Fruit fly (Drosophila melanogaster) whole organism, embryonic: ENCODE results near the gene CG33784.

ENCODE experiments used
- Ada2b ChIP-seq: fragments of 200-800 bp; sonication (Bioruptor generic); IDR thresholded peaks from 2 replicates; pipeline ENCODE4 v1.3.6; 2022; ENCODE audit warnings: missing biosample characterization, missing genetic modification characterization
- C15 ChIP-seq: fragments of 200-800 bp; sonication (Bioruptor generic); IDR thresholded peaks from 3 replicates; pipeline ENCODE4 v1.3.6; 2022; ENCODE audit warnings: missing biosample characterization, missing genetic modification characterization
- CG10431 ChIP-seq: fragments of 200-800 bp; sonication (Bioruptor generic); optimal IDR thresholded peaks from 3 replicates; lab custom pipeline; 2018; ENCODE audit warnings: missing biosample characterization, mild to moderate bottlenecking, missing genetic modification characterization
- CG10979 ChIP-seq: fragments of 200-800 bp; sonication (Bioruptor generic); optimal IDR thresholded peaks from 2 replicates; lab custom pipeline; 2018; ENCODE audit warnings: missing biosample characterization, mild to moderate bottlenecking, missing genetic modification characterization, moderate library complexity
- CG11696 ChIP-seq: fragments of 200-800 bp; sonication (Bioruptor generic); IDR thresholded peaks from 2 replicates; pipeline ENCODE4 v1.3.6; 2022; ENCODE audit warnings: missing biosample characterization, missing genetic modification characterization
- CG13123 ChIP-seq: fragments of 200-800 bp; sonication (Bioruptor generic); optimal IDR thresholded peaks from 2 replicates; lab custom pipeline; 2016; ENCODE audit warnings: missing biosample characterization, missing genetic modification characterization
- CG13624 ChIP-seq: fragments of 200-800 bp; sonication (Bioruptor generic); optimal IDR thresholded peaks from 2 replicates; lab custom pipeline; 2016; ENCODE audit warnings: missing biosample characterization, missing genetic modification characterization
- CG15514 ChIP-seq: fragments of 200-800 bp; sonication (Bioruptor generic); optimal IDR thresholded peaks from 3 replicates; lab custom pipeline; 2017; ENCODE audit warnings: missing biosample characterization, missing genetic modification characterization, mild to moderate bottlenecking, moderate library complexity, missing genetic modification reagents
- CG1603 ChIP-seq: fragments of 200-800 bp; sonication (Bioruptor generic); optimal IDR thresholded peaks from 2 replicates; lab custom pipeline; 2019; ENCODE audit warnings: missing biosample characterization, mild to moderate bottlenecking, missing genetic modification characterization, moderate library complexity
- CG17802 ChIP-seq: fragments of 200-800 bp; sonication (Bioruptor generic); optimal IDR thresholded peaks from 2 replicates; lab custom pipeline; 2018; ENCODE audit warnings: missing biosample characterization, mild to moderate bottlenecking, missing genetic modification characterization, moderate library complexity
- CG17912 ChIP-seq: fragments of 200-800 bp; sonication (Bioruptor generic); optimal IDR thresholded peaks from 2 replicates; lab custom pipeline; 2018; ENCODE audit warnings: missing biosample characterization, mild to moderate bottlenecking, missing genetic modification characterization
- CG18599 ChIP-seq: fragments of 200-800 bp; sonication (Bioruptor generic); optimal IDR thresholded peaks from 3 replicates; lab custom pipeline; 2017; ENCODE audit warnings: missing biosample characterization, missing genetic modification characterization, mild to moderate bottlenecking, moderate library complexity, missing genetic modification reagents
- CG18619 ChIP-seq: fragments of 200-800 bp; sonication (Bioruptor generic); optimal IDR thresholded peaks from 3 replicates; lab custom pipeline; 2017; ENCODE audit warnings: missing biosample characterization, mild to moderate bottlenecking, missing genetic modification characterization
- CG4360 ChIP-seq: fragments of 200-800 bp; sonication (Bioruptor generic); IDR thresholded peaks from 2 replicates; pipeline ENCODE4 v1.3.6; 2022; ENCODE audit warnings: missing biosample characterization, missing genetic modification characterization
- CG6254 ChIP-seq: fragments of 200-800 bp; sonication (Bioruptor generic); optimal IDR thresholded peaks from 3 replicates; lab custom pipeline; 2017; ENCODE audit warnings: mild to moderate bottlenecking, missing biosample characterization, missing genetic modification reagents, missing genetic modification characterization
- CG6683 ChIP-seq: fragments of 200-800 bp; sonication (Bioruptor generic); optimal IDR thresholded peaks from 2 replicates; lab custom pipeline; 2017; ENCODE audit warnings: missing biosample characterization, mild to moderate bottlenecking, missing genetic modification characterization, missing genetic modification reagents
- CG8089 ChIP-seq: fragments of 200-800 bp; sonication (Bioruptor generic); optimal IDR thresholded peaks from 3 replicates; lab custom pipeline; 2016; ENCODE audit warnings: missing biosample characterization, missing genetic modification characterization
- CG8478 ChIP-seq: fragments of >200 bp; optimal IDR thresholded peaks from 2 replicates; lab custom pipeline; 2018
- CG8924 ChIP-seq: fragments of 200-800 bp; optimal IDR thresholded peaks from 3 replicates; lab custom pipeline; 2019; ENCODE audit warnings: missing biosample characterization, mild to moderate bottlenecking, missing genetic modification characterization, moderate library complexity
- Dbx ChIP-seq: fragments of 200-800 bp; sonication (Bioruptor generic); IDR thresholded peaks from 3 replicates; pipeline ENCODE4 v1.3.6; 2022; ENCODE audit warnings: missing biosample characterization, missing genetic modification characterization
- Dfd ChIP-seq, 2 experiments: fragments of >200 bp; optimal IDR thresholded peaks; 2 replicates each; lab custom pipeline; 2017; ENCODE audit warnings: missing biosample characterization in 2 of 2, missing genetic modification characterization in 2 of 2
- Doc2 ChIP-seq: fragments of 200-800 bp; sonication (Bioruptor generic); IDR thresholded peaks from 2 replicates; pipeline ENCODE4 v1.3.6; 2022; ENCODE audit warnings: missing biosample characterization, missing genetic modification characterization
- Doc3 ChIP-seq: fragments of 200-800 bp; sonication (Bioruptor generic); IDR thresholded peaks from 3 replicates; pipeline ENCODE4 v1.3.6; 2022; ENCODE audit warnings: missing biosample characterization, missing genetic modification characterization; ENCODE audit not compliant: partially characterized antibody
- HLHmδ ChIP-seq: fragments of 200-800 bp; sonication (Bioruptor generic); optimal IDR thresholded peaks from 2 replicates; lab custom pipeline; 2018; ENCODE audit warnings: missing biosample characterization, mild to moderate bottlenecking, missing genetic modification characterization, moderate library complexity
- Hand ChIP-seq: fragments of 200-800 bp; sonication (Bioruptor generic); optimal IDR thresholded peaks from 2 replicates; lab custom pipeline; 2017; ENCODE audit warnings: mild to moderate bottlenecking, missing biosample characterization, missing genetic modification reagents, missing genetic modification characterization
- HmgZ ChIP-seq: fragments of 200-800 bp; sonication (Bioruptor generic); optimal IDR thresholded peaks from 2 replicates; lab custom pipeline; 2018; ENCODE audit warnings: missing biosample characterization, mild to moderate bottlenecking, missing genetic modification characterization
- Hmx ChIP-seq: fragments of 200-800 bp; sonication (Bioruptor generic); optimal IDR thresholded peaks from 2 replicates; lab custom pipeline; 2016; ENCODE audit warnings: missing biosample characterization, missing genetic modification characterization
- Hr3 ChIP-seq: fragments of 200-800 bp; sonication (Bioruptor generic); optimal IDR thresholded peaks from 3 replicates; lab custom pipeline; 2016; ENCODE audit warnings: missing biosample characterization, missing genetic modification characterization
- Mrtf ChIP-seq: fragments of 200-800 bp; sonication (Bioruptor generic); IDR thresholded peaks from 3 replicates; pipeline ENCODE4 v1.3.6; 2022; ENCODE audit warnings: missing biosample characterization, missing genetic modification characterization
- NfI ChIP-seq: fragments of 200-800 bp; sonication (Bioruptor generic); optimal IDR thresholded peaks from 3 replicates; lab custom pipeline; 2018; ENCODE audit warnings: missing biosample characterization, mild to moderate bottlenecking, missing genetic modification characterization, moderate library complexity
- Oaz ChIP-seq: fragments of 200-800 bp; sonication (Bioruptor generic); IDR thresholded peaks from 2 replicates; pipeline ENCODE4 v1.3.6; 2022; ENCODE audit warnings: missing biosample characterization, missing genetic modification characterization
- Oli ChIP-seq: fragments of 200-800 bp; sonication (Bioruptor generic); optimal IDR thresholded peaks from 2 replicates; lab custom pipeline; 2018; ENCODE audit warnings: missing biosample characterization, mild to moderate bottlenecking, missing genetic modification characterization, moderate library complexity
- Optix ChIP-seq: fragments of 200-800 bp; sonication (Bioruptor generic); IDR thresholded peaks from 3 replicates; pipeline ENCODE4 v1.3.6; 2022; ENCODE audit warnings: missing biosample characterization, missing genetic modification characterization
- Sox100B ChIP-seq: fragments of 200-800 bp; sonication (Bioruptor generic); optimal IDR thresholded peaks from 3 replicates; lab custom pipeline; 2018; ENCODE audit warnings: missing biosample characterization, mild to moderate bottlenecking, missing genetic modification characterization
- Sox102F ChIP-seq: fragments of 200-800 bp; sonication (Bioruptor generic); optimal IDR thresholded peaks from 2 replicates; lab custom pipeline; 2018; ENCODE audit warnings: missing biosample characterization, mild to moderate bottlenecking, missing genetic modification characterization, moderate library complexity
- bcd ChIP-seq: fragments of 200-800 bp; sonication (Bioruptor generic); optimal IDR thresholded peaks from 2 replicates; lab custom pipeline; 2017; ENCODE audit warnings: missing biosample characterization, mild to moderate bottlenecking, missing genetic modification characterization
- da ChIP-seq: fragments of 200-800 bp; sonication (Bioruptor generic); optimal IDR thresholded peaks from 2 replicates; lab custom pipeline; 2016; ENCODE audit warnings: missing biosample characterization, missing genetic modification characterization
- fd3F ChIP-seq: fragments of 200-800 bp; sonication (Bioruptor generic); optimal IDR thresholded peaks from 2 replicates; lab custom pipeline; 2018; ENCODE audit warnings: missing biosample characterization, mild to moderate bottlenecking, missing genetic modification characterization, moderate library complexity
- gce ChIP-seq: fragments of 200-800 bp; sonication (Bioruptor generic); IDR thresholded peaks from 3 replicates; pipeline ENCODE4 v1.3.6; 2022; ENCODE audit warnings: missing biosample characterization, missing genetic modification characterization
- kah ChIP-seq: fragments of 200-800 bp; sonication (Bioruptor generic); optimal IDR thresholded peaks from 2 replicates; lab custom pipeline; 2018; ENCODE audit warnings: missing biosample characterization, mild to moderate bottlenecking, missing genetic modification characterization
- lab ChIP-seq: fragments of 200-800 bp; sonication (Bioruptor generic); optimal IDR thresholded peaks from 3 replicates; lab custom pipeline; 2017; ENCODE audit warnings: missing biosample characterization, missing genetic modification characterization, mild to moderate bottlenecking, moderate library complexity, missing genetic modification reagents
- lola ChIP-seq, 3 experiments: fragments of >200 bp in 2 of 3; fragments of 200-800 bp in 1 of 3; sonication (Bioruptor generic) in 1 of 3; optimal IDR thresholded peaks; 2 replicates each; lab custom pipeline; 2017 to 2019; ENCODE audit warnings: missing biosample characterization in 3 of 3, missing genetic modification characterization in 3 of 3, mild to moderate bottlenecking in 1 of 3, moderate library complexity in 1 of 3
- nau ChIP-seq: fragments of 200-800 bp; sonication (Bioruptor generic); optimal IDR thresholded peaks from 3 replicates; lab custom pipeline; 2017; ENCODE audit warnings: missing biosample characterization, mild to moderate bottlenecking, missing genetic modification characterization, missing genetic modification reagents
- nerfin-1 ChIP-seq: fragments of 200-800 bp; sonication (Bioruptor generic); optimal IDR thresholded peaks from 3 replicates; lab custom pipeline; 2019; ENCODE audit warnings: missing biosample characterization, mild to moderate bottlenecking, missing genetic modification characterization, moderate library complexity
- pnt ChIP-seq: fragments of 200-800 bp; sonication (Bioruptor generic); optimal IDR thresholded peaks from 3 replicates; lab custom pipeline; 2016; ENCODE audit warnings: missing biosample characterization, missing genetic modification characterization
- rib ChIP-seq: fragments of 200-800 bp; sonication (Bioruptor generic); IDR thresholded peaks from 2 replicates; pipeline ENCODE4 v1.3.6; 2022; ENCODE audit warnings: missing biosample characterization, missing genetic modification characterization
- slou ChIP-seq: fragments of 200-800 bp; sonication (Bioruptor generic); optimal IDR thresholded peaks from 3 replicates; lab custom pipeline; 2016; ENCODE audit warnings: missing biosample characterization, missing genetic modification characterization
- slp2 ChIP-seq: fragments of 200-800 bp; sonication (Bioruptor generic); optimal IDR thresholded peaks from 2 replicates; lab custom pipeline; 2016; ENCODE audit warnings: missing biosample characterization, missing genetic modification characterization
- stwl ChIP-seq: fragments of 200-800 bp; sonication (Bioruptor generic); optimal IDR thresholded peaks from 3 replicates; lab custom pipeline; 2018; ENCODE audit warnings: missing biosample characterization, mild to moderate bottlenecking, missing genetic modification characterization, moderate library complexity
- usp ChIP-seq: fragments of >200 bp; optimal IDR thresholded peaks from 2 replicates; lab custom pipeline; 2017; ENCODE audit warnings: missing biosample characterization, missing genetic modification characterization

CG33784 gene

dm6 chr3R:10079267-10079987, 11.7 kb downstream of the CG33784 start (continued):
- no peak for TF ChIP-seq da (GFP tag; lab: Kevin White, UChicago)
- no peak for TF ChIP-seq CG8089
- no peak for TF ChIP-seq lola (GFP tag; optimal IDR thresholded peaks at IDR 0.05; lab: Kevin White, UChicago)
- no peak for TF ChIP-seq Dfd (GFP tag; optimal IDR thresholded peaks at IDR 0.05; lab: Kevin White, UChicago)
- TF ChIP-seq fd3F (GFP tag; lab: Kevin White, UChicago), result no peak
- TF ChIP-seq Hr3 (GFP tag; lab: Kevin White, UChicago), result no peak
- no peak for TF ChIP-seq pnt (GFP tag; lab: Kevin White, UChicago)
- TF ChIP-seq Sox102F (GFP tag; lab: Kevin White, UChicago), result peak; percentile 73
- TF ChIP-seq Hmx, result no peak
- TF ChIP-seq stwl (tag; lab: Kevin White, UChicago), result no peak
- no peak for TF ChIP-seq bcd
- no peak for TF ChIP-seq slp2 (GFP tag; lab: Kevin White, UChicago)
- TF ChIP-seq CG11696 (GFP tag; lab: Robert Waterston, UW), result peak; percentile 43; the same call in 1 of the 2 replicates
- peak; percentile 4 for TF ChIP-seq CG15514 (GFP tag; lab: Kevin White, UChicago)
- no peak for TF ChIP-seq Doc3
- TF ChIP-seq Oli (tag; lab: Kevin White, UChicago), result peak; percentile 40
- TF ChIP-seq CG10431, result no peak
- TF ChIP-seq nau (GFP tag; lab: Kevin White, UChicago), result no peak
- TF ChIP-seq CG8478 (lab: Kevin White, UChicago), result peak; percentile 21
- TF ChIP-seq CG17802 (tag; lab: Kevin White, UChicago), result no peak
- no peak for TF ChIP-seq Doc2
- peak; percentile 1 for TF ChIP-seq NfI (GFP tag; lab: Kevin White, UChicago)
- no peak for TF ChIP-seq CG18599
- no peak for TF ChIP-seq kah (GFP tag; lab: Kevin White, UChicago)
- TF ChIP-seq CG18619 (GFP tag; lab: Kevin White, UChicago), result no peak
- TF ChIP-seq nerfin-1, result no peak
- TF ChIP-seq rib (GFP tag; lab: Robert Waterston, UW), result no peak
- no peak for TF ChIP-seq HmgZ
- TF ChIP-seq Dbx (GFP tag; lab: Robert Waterston, UW), result no peak
- peak; percentile 34; the same call in 1 of the 2 replicates for TF ChIP-seq Ada2b
- no peak for TF ChIP-seq CG13624 (GFP tag; lab: Kevin White, UChicago)
- no peak for TF ChIP-seq usp (GFP tag; lab: Kevin White, UChicago)
- TF ChIP-seq gce, result 0 out of 3 replicates have a peak, but pooled peaks have one; percentile 11
- TF ChIP-seq CG1603 (tag; lab: Kevin White, UChicago), result peak; percentile 59
- TF ChIP-seq CG10979, result peak; percentile 25
- TF ChIP-seq C15 (GFP tag; lab: Robert Waterston, UW), result no peak
- no peak for TF ChIP-seq CG6254 (GFP tag; lab: Kevin White, UChicago)
- no peak for TF ChIP-seq Sox100B
- TF ChIP-seq Hand (GFP tag; lab: Kevin White, UChicago), result no peak
- TF ChIP-seq slou (GFP tag; lab: Kevin White, UChicago), result no peak
- no peak for TF ChIP-seq Optix (GFP tag; lab: Robert Waterston, UW)
- no peak for TF ChIP-seq CG13123 (GFP tag; lab: Kevin White, UChicago)
- 0 out of 3 replicates have a peak, but pooled peaks have one; percentile 29 for TF ChIP-seq Mrtf (GFP tag; lab: Robert Waterston, UW)
- TF ChIP-seq CG6683 (GFP tag; lab: Kevin White, UChicago), result no peak
- peak; percentile 33 for TF ChIP-seq lab (GFP tag; lab: Kevin White, UChicago)
- TF ChIP-seq HLHmδ (GFP tag; lab: Kevin White, UChicago), result no peak
- no peak for TF ChIP-seq CG17912 (GFP tag; lab: Kevin White, UChicago)
- no peak for TF ChIP-seq CG4360 (GFP tag; lab: Robert Waterston, UW)
- no peak for TF ChIP-seq Oaz
- TF ChIP-seq CG8924, result no peak
